Fruit fly (Drosophila melanogaster): Measurements from ENCODE around the gene B52.

Gene B52

DNA sequence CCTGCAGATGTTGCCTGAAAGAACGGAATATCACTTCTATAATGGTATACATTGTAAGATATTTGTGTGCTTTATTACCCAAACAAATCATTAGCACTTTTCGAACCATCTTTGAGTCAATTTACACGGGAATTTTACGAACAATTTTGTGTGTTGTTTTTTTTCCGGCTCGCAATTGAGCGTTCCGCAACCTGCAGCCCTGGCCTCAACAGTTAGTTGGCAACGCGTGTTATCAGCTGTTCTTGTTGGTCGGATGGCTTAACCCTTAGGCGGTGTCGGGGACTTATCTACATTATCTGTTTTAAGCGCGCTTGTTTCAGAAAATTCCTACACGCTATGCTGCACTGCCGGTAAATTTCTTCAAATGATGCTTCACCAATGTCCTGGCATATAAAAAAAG is 49.5 kb downstream of the B52 start (continued):
- TF ChIP-seq zen2 (GFP tag; IDR thresholded peaks at IDR 0.05; ENCODE audit: partially characterized antibody) (no peak), gem (tag; optimal IDR thresholded peaks at IDR 0.05) (no peak), hbn (GFP tag; IDR thresholded peaks at IDR 0.05; ENCODE audit: partially characterized antibody) (no peak), CG16863 (GFP tag; optimal IDR thresholded peaks at IDR 0.05) (no peak), Dfd (GFP tag; optimal IDR thresholded peaks at IDR 0.05) (no peak), CG4730 (GFP tag; IDR thresholded peaks at IDR 0.05) (no peak), pho (GFP tag; optimal IDR thresholded peaks at IDR 0.05) (no peak), Oli (tag; optimal IDR thresholded peaks at IDR 0.05) (no peak), Antp (GFP tag; optimal IDR thresholded peaks at IDR 0.05) (no peak), fd64A (GFP tag; optimal IDR thresholded peaks at IDR 0.05) (no peak), nau (GFP tag; optimal IDR thresholded peaks at IDR 0.05) (no peak), CG17612 (GFP tag; IDR thresholded peaks at IDR 0.05) (no peak), Doc3 (GFP tag; IDR thresholded peaks at IDR 0.05; ENCODE audit: partially characterized antibody) (no peak), odd (GFP tag; optimal IDR thresholded peaks at IDR 0.05) (no peak), CG16815 (GFP tag; optimal IDR thresholded peaks at IDR 0.05) (no peak), Hr51 (GFP tag; optimal IDR thresholded peaks at IDR 0.05) (no peak), cwo (GFP tag; optimal IDR thresholded peaks at IDR 0.05) (no peak), otp (GFP tag; IDR thresholded peaks at IDR 0.05) (no peak), CG17802 (tag; optimal IDR thresholded peaks at IDR 0.05) (no peak), CG9797 (GFP tag; optimal IDR thresholded peaks at IDR 0.05) (peak; percentile 15), CG18011 (GFP tag; optimal IDR thresholded peaks at IDR 0.05) (no peak), zen (tag; optimal IDR thresholded peaks at IDR 0.05) (no peak), gsb-n (tag; optimal IDR thresholded peaks at IDR 0.05) (no peak), CG3281 (GFP tag; optimal IDR thresholded peaks at IDR 0.05) (peak; percentile 61), CG8924 (tag; optimal IDR thresholded peaks at IDR 0.05) (no peak), CG2889 (GFP tag; IDR thresholded peaks at IDR 0.05) (no peak), CG6654 (GFP tag; optimal IDR thresholded peaks at IDR 0.05) (no peak), lilli (GFP tag; optimal IDR thresholded peaks at IDR 0.05) (peak; percentile 27), Sox102F (GFP tag; optimal IDR thresholded peaks at IDR 0.05) (no peak), Xrp1 (GFP tag; IDR thresholded peaks at IDR 0.05) (peak; percentile 23; the same call in 1 of the 2 replicates), CoRest (tag; optimal IDR thresholded peaks at IDR 0.05) (no peak), Dref (GFP tag; IDR thresholded peaks at IDR 0.05) (no peak; the same call in 1 of the 2 replicates), Fer1 (GFP tag; optimal IDR thresholded peaks at IDR 0.05) (no peak), pros (GFP tag; optimal IDR thresholded peaks at IDR 0.05) (no peak), Ets97D (GFP tag; optimal IDR thresholded peaks at IDR 0.05) (no peak), Sry-β (GFP tag; optimal IDR thresholded peaks at IDR 0.05) (no peak), CG10565 (GFP tag; optimal IDR thresholded peaks at IDR 0.05) (no peak), Dek (tag; optimal IDR thresholded peaks at IDR 0.05) (no peak), Lim3 (GFP tag; IDR thresholded peaks at IDR 0.05) (no peak), CG34422 (GFP tag; IDR thresholded peaks at IDR 0.05) (peak; percentile 81; the same call in 1 of the 3 replicates), Six4 (GFP tag; optimal IDR thresholded peaks at IDR 0.05) (no peak), Fer2 (tag; optimal IDR thresholded peaks at IDR 0.05) (no peak), CG12659 (GFP tag; optimal IDR thresholded peaks at IDR 0.05) (peak; percentile 28), unpg (GFP tag; optimal IDR thresholded peaks at IDR 0.05) (no peak), stc (GFP tag; IDR thresholded peaks at IDR 0.05) (no peak), CHES-1-like (GFP tag; optimal IDR thresholded peaks at IDR 0.05) (peak; percentile 17), Drgx (GFP tag; IDR thresholded peaks at IDR 0.05) (0 out of 2 replicates have a peak, but pooled peaks have one; percentile 13), CG10267 (tag; optimal IDR thresholded peaks at IDR 0.05) (peak; percentile 1), CG11504 (tag; optimal IDR thresholded peaks at IDR 0.05) (peak; percentile 60), Spps (tag; optimal IDR thresholded peaks at IDR 0.05) (no peak)
